Fruit fly (Drosophila melanogaster) whole organism, embryonic: ENCODE data around the gene CHKov1.

Experiments used
- CG10462 ChIP-seq: fragments of 200-800 bp; sonication (Bioruptor generic); optimal IDR thresholded peaks from 2 replicates; lab custom pipeline; 2016; ENCODE audit warnings: missing biosample characterization, missing genetic modification characterization
- CG10565 ChIP-seq: fragments of 200-800 bp; sonication (Bioruptor generic); optimal IDR thresholded peaks from 3 replicates; lab custom pipeline; 2016; ENCODE audit warnings: missing biosample characterization, mild to moderate bottlenecking, missing genetic modification characterization
- CG12104 ChIP-seq: fragments of 200-800 bp; sonication (Bioruptor generic); optimal IDR thresholded peaks from 3 replicates; lab custom pipeline; 2016; ENCODE audit warnings: missing biosample characterization, missing genetic modification characterization
- CG12659 ChIP-seq: fragments of 200-800 bp; sonication (Bioruptor generic); optimal IDR thresholded peaks from 3 replicates; lab custom pipeline; 2017; ENCODE audit warnings: mild to moderate bottlenecking, missing biosample characterization, missing genetic modification reagents, missing genetic modification characterization
- CG1602 ChIP-seq: fragments of 200-800 bp; sonication (Bioruptor generic); optimal IDR thresholded peaks from 3 replicates; lab custom pipeline; 2016; ENCODE audit warnings: missing biosample characterization, missing genetic modification characterization
- CG16863 ChIP-seq: fragments of 200-800 bp; sonication (Bioruptor generic); optimal IDR thresholded peaks from 3 replicates; lab custom pipeline; 2016; ENCODE audit warnings: missing biosample characterization, missing genetic modification characterization
- CG34224 ChIP-seq: fragments of 200-800 bp; sonication (Bioruptor generic); IDR thresholded peaks from 3 replicates; pipeline ENCODE4 v1.3.6; 2022; ENCODE audit warnings: missing biosample characterization, missing genetic modification characterization; ENCODE audit not compliant: partially characterized antibody
- CG4282 ChIP-seq: fragments of 200-800 bp; sonication (Bioruptor generic); optimal IDR thresholded peaks from 2 replicates; lab custom pipeline; 2016; ENCODE audit warnings: missing biosample characterization, missing genetic modification characterization
- CG4854 ChIP-seq: fragments of 200-800 bp; sonication (Bioruptor generic); optimal IDR thresholded peaks from 2 replicates; lab custom pipeline; 2016; ENCODE audit warnings: missing biosample characterization, missing genetic modification characterization, inconsistent platforms
- CG9609 ChIP-seq: fragments of 200-800 bp; sonication (Bioruptor generic); optimal IDR thresholded peaks from 3 replicates; lab custom pipeline; 2016; ENCODE audit warnings: missing biosample characterization, missing genetic modification characterization
- CrebB ChIP-seq: fragments of 200-800 bp; sonication (Bioruptor generic); optimal IDR thresholded peaks from 3 replicates; lab custom pipeline; 2018; ENCODE audit warnings: missing biosample characterization, mild to moderate bottlenecking, missing genetic modification characterization
- Dip2 ChIP-seq: fragments of 200-800 bp; sonication (Bioruptor generic); IDR thresholded peaks from 2 replicates; pipeline ENCODE4 v1.3.6; 2022; ENCODE audit warnings: missing biosample characterization, missing genetic modification characterization
- Drgx ChIP-seq: fragments of 200-800 bp; sonication (Bioruptor generic); IDR thresholded peaks from 2 replicates; pipeline ENCODE4 v1.3.6; 2022; ENCODE audit warnings: missing biosample characterization, missing genetic modification characterization
- Ets97D ChIP-seq: fragments of 200-800 bp; sonication (Bioruptor generic); optimal IDR thresholded peaks from 3 replicates; lab custom pipeline; 2016; ENCODE audit warnings: missing biosample characterization, missing genetic modification characterization
- Hey ChIP-seq: fragments of 200-800 bp; sonication (Bioruptor generic); optimal IDR thresholded peaks from 3 replicates; lab custom pipeline; 2018; ENCODE audit warnings: missing biosample characterization, mild to moderate bottlenecking, missing genetic modification characterization
- Hmr ChIP-seq: fragments of 200-800 bp; sonication (Bioruptor generic); optimal IDR thresholded peaks from 3 replicates; lab custom pipeline; 2017; ENCODE audit warnings: mild to moderate bottlenecking, missing biosample characterization, missing genetic modification reagents, missing genetic modification characterization
- Hr51 ChIP-seq, 2 experiments: fragments of 200-800 bp; sonication (Bioruptor generic); optimal IDR thresholded peaks; 2 replicates in 1 of 2; 3 replicates in 1 of 2; lab custom pipeline; 2016 to 2018; ENCODE audit warnings: missing biosample characterization in 2 of 2, missing genetic modification characterization in 2 of 2, mild to moderate bottlenecking in 1 of 2, moderate library complexity in 1 of 2
- Meics ChIP-seq: fragments of 200-800 bp; sonication (Bioruptor generic); optimal IDR thresholded peaks from 2 replicates; lab custom pipeline; 2017; ENCODE audit warnings: missing biosample characterization, mild to moderate bottlenecking, missing genetic modification characterization
- Myb ChIP-seq: fragments of 200-800 bp; sonication (Bioruptor generic); optimal IDR thresholded peaks from 2 replicates; lab custom pipeline; 2016; ENCODE audit warnings: missing biosample characterization, missing genetic modification characterization
- Nf-YA ChIP-seq: fragments of 200-800 bp; sonication (Bioruptor generic); IDR thresholded peaks from 2 replicates; pipeline ENCODE4 v1.3.6; 2022; ENCODE audit warnings: missing biosample characterization, missing genetic modification characterization
- PHDP ChIP-seq: fragments of 200-800 bp; sonication (Bioruptor generic); optimal IDR thresholded peaks from 3 replicates; lab custom pipeline; 2018; ENCODE audit warnings: missing biosample characterization, mild to moderate bottlenecking, missing genetic modification characterization, moderate library complexity
- YL-1 ChIP-seq: fragments of 200-800 bp; sonication (Bioruptor generic); optimal IDR thresholded peaks from 3 replicates; lab custom pipeline; 2017; ENCODE audit warnings: missing biosample characterization, mild to moderate bottlenecking, missing genetic modification characterization
- dan ChIP-seq: fragments of 200-800 bp; sonication (Bioruptor generic); IDR thresholded peaks from 2 replicates; pipeline ENCODE4 v1.3.6; 2022; ENCODE audit warnings: missing biosample characterization, missing genetic modification characterization
- danr ChIP-seq: fragments of 200-800 bp; sonication (Bioruptor generic); IDR thresholded peaks from 2 replicates; pipeline ENCODE4 v1.3.6; 2022; ENCODE audit warnings: missing biosample characterization, missing genetic modification characterization
- fd102C ChIP-seq: fragments of 200-800 bp; sonication (Bioruptor generic); optimal IDR thresholded peaks from 2 replicates; lab custom pipeline; 2018; ENCODE audit warnings: missing biosample characterization, mild to moderate bottlenecking, missing genetic modification characterization, moderate library complexity
- inv ChIP-seq: fragments of 200-800 bp; sonication (Bioruptor generic); IDR thresholded peaks from 2 replicates; pipeline ENCODE4 v1.3.6; 2022; ENCODE audit warnings: missing biosample characterization, missing genetic modification characterization; ENCODE audit not compliant: partially characterized antibody
- lmd ChIP-seq: fragments of 200-800 bp; sonication (Bioruptor generic); IDR thresholded peaks from 2 replicates; pipeline ENCODE4 v1.3.6; 2022; ENCODE audit warnings: missing biosample characterization, missing genetic modification characterization
- maf-S ChIP-seq: fragments of 200-800 bp; sonication (Bioruptor generic); optimal IDR thresholded peaks from 2 replicates; lab custom pipeline; 2016; ENCODE audit warnings: missing biosample characterization, missing genetic modification characterization
- org-1 ChIP-seq: fragments of 200-800 bp; sonication (Bioruptor generic); optimal IDR thresholded peaks from 2 replicates; lab custom pipeline; 2017; ENCODE audit warnings: missing biosample characterization, missing genetic modification characterization
- ro ChIP-seq: fragments of 200-800 bp; sonication (Bioruptor generic); IDR thresholded peaks from 2 replicates; pipeline ENCODE4 v1.3.6; 2022; ENCODE audit warnings: missing biosample characterization, missing genetic modification characterization
- sob ChIP-seq: fragments of 200-800 bp; sonication (Bioruptor generic); IDR thresholded peaks from 2 replicates; pipeline ENCODE4 v1.3.6; 2022; ENCODE audit warnings: missing biosample characterization, missing genetic modification characterization
- zfh2 ChIP-seq: fragments of 200-800 bp; sonication (Bioruptor generic); optimal IDR thresholded peaks from 2 replicates; lab custom pipeline; 2016; ENCODE audit warnings: missing biosample characterization, missing genetic modification characterization

The CHKov1 gene

dm6 chr3R:25275276-25275675 lies 53.8 kb downstream of the CHKov1 start (continued):
- peak; percentile 35 for TF ChIP-seq CG12104 (GFP tag; lab: Kevin White, UChicago)
- TF ChIP-seq Hr51 (GFP tag; optimal IDR thresholded peaks at IDR 0.05; lab: Kevin White, UChicago) = no peak
- TF ChIP-seq maf-S (GFP tag; lab: Kevin White, UChicago) = no peak
- TF ChIP-seq CG16863 = no peak
- TF ChIP-seq CG4854 (GFP tag; lab: Kevin White, UChicago) = no peak
- no peak for TF ChIP-seq dan (GFP tag; lab: Robert Waterston, UW)
- no peak for TF ChIP-seq Hey (tag; lab: Kevin White, UChicago)
- no peak for TF ChIP-seq CG10462 (GFP tag; lab: Kevin White, UChicago)
- TF ChIP-seq zfh2 (GFP tag; lab: Kevin White, UChicago) = no peak
- TF ChIP-seq Hmr = peak; percentile 75
- TF ChIP-seq Nf-YA (GFP tag; lab: Robert Waterston, UW) = no peak
- TF ChIP-seq ro (GFP tag; lab: Robert Waterston, UW) = no peak
- TF ChIP-seq fd102C (GFP tag; lab: Kevin White, UChicago) = no peak
- TF ChIP-seq sob (GFP tag; lab: Robert Waterston, UW) = no peak; the same call in 1 of the 2 replicates
- TF ChIP-seq CG9609 (GFP tag; lab: Kevin White, UChicago) = no peak
- no peak for TF ChIP-seq org-1 (GFP tag; lab: Kevin White, UChicago)
- no peak for TF ChIP-seq inv (GFP tag; lab: Robert Waterston, UW)

- TF ChIP-seq YL-1 (GFP tag; lab: Kevin White, UChicago) (no peak), Drgx (GFP tag; lab: Robert Waterston, UW) (no peak), CG12659 (GFP tag; lab: Kevin White, UChicago) (no peak), CG4282 (GFP tag; lab: Kevin White, UChicago) (no peak), Ets97D (GFP tag; lab: Kevin White, UChicago) (no peak), Myb (no peak), PHDP (tag; lab: Kevin White, UChicago) (no peak), CG1602 (no peak), sob (GFP tag; lab: Robert Waterston, UW) (no peak), Dip2 (no peak), lmd (GFP tag; lab: Robert Waterston, UW) (no peak), Meics (GFP tag; lab: Kevin White, UChicago) (no peak), danr (GFP tag; lab: Robert Waterston, UW) (no peak), CrebB (tag; lab: Kevin White, UChicago) (no peak), CG34224 (no peak), CG10565 (no peak)
Measured at dm6 chr3R:25273537-25273936, 55.6 kb downstream of the CHKov1 start, which contains the start of gene CG11878. Gene CG11878, plus strand, starts transcription at chr3R:25273837.
